Fruit fly (Drosophila melanogaster) whole organism, embryonic: ENCODE measurements around the gene CG42375.

Experiments used
- BEAF-32 ChIP-seq: fragments of 200-800 bp; sonication (Bioruptor generic); optimal IDR thresholded peaks from 3 replicates; lab custom pipeline; 2017; ENCODE audit warnings: missing biosample characterization, missing genetic modification characterization, mild to moderate bottlenecking, moderate library complexity, missing genetic modification reagents
- Blimp-1 ChIP-seq: fragments of 200-800 bp; sonication (Bioruptor generic); optimal IDR thresholded peaks from 3 replicates; lab custom pipeline; 2018; ENCODE audit warnings: missing biosample characterization, missing genetic modification characterization, mild to moderate bottlenecking, moderate library complexity, missing genetic modification reagents
- CG10267 ChIP-seq: fragments of 200-800 bp; sonication (Bioruptor generic); optimal IDR thresholded peaks from 2 replicates; lab custom pipeline; 2018; ENCODE audit warnings: missing biosample characterization, mild to moderate bottlenecking, missing genetic modification characterization, moderate library complexity
- CG12391 ChIP-seq: fragments of 200-800 bp; sonication (Bioruptor generic); optimal IDR thresholded peaks from 3 replicates; lab custom pipeline; 2018; ENCODE audit warnings: missing biosample characterization, mild to moderate bottlenecking, missing genetic modification characterization, moderate library complexity
- CG13296 ChIP-seq: fragments of 200-800 bp; sonication (Bioruptor generic); optimal IDR thresholded peaks from 3 replicates; lab custom pipeline; 2018; ENCODE audit warnings: missing biosample characterization, mild to moderate bottlenecking, missing genetic modification characterization
- CG13424 ChIP-seq: fragments of 200-800 bp; sonication (Bioruptor generic); optimal IDR thresholded peaks from 2 replicates; lab custom pipeline; 2019; ENCODE audit warnings: missing biosample characterization, mild to moderate bottlenecking, missing genetic modification characterization, moderate library complexity
- CG13894 ChIP-seq: fragments of 200-800 bp; sonication (Bioruptor generic); optimal IDR thresholded peaks from 3 replicates; lab custom pipeline; 2018; ENCODE audit warnings: missing biosample characterization, mild to moderate bottlenecking, missing genetic modification characterization, moderate library complexity
- CG17359 ChIP-seq: fragments of 200-800 bp; sonication (Bioruptor generic); optimal IDR thresholded peaks from 3 replicates; lab custom pipeline; 2018; ENCODE audit warnings: missing biosample characterization, mild to moderate bottlenecking, missing genetic modification characterization, moderate library complexity
- CG17385 ChIP-seq: fragments of 200-800 bp; sonication (Bioruptor generic); optimal IDR thresholded peaks from 3 replicates; lab custom pipeline; 2018; ENCODE audit warnings: missing biosample characterization, mild to moderate bottlenecking, missing genetic modification characterization
- CG2678 ChIP-seq: fragments of 200-800 bp; sonication (Bioruptor generic); optimal IDR thresholded peaks from 3 replicates; lab custom pipeline; 2019; ENCODE audit warnings: missing biosample characterization, mild to moderate bottlenecking, missing genetic modification characterization, moderate library complexity
- CG31441 ChIP-seq: fragments of 200-800 bp; sonication (Bioruptor generic); IDR thresholded peaks from 2 replicates; pipeline ENCODE4 v1.3.6; 2022; ENCODE audit warnings: missing biosample characterization, missing genetic modification characterization
- CG3838 ChIP-seq: fragments of 200-800 bp; sonication (Bioruptor generic); optimal IDR thresholded peaks from 3 replicates; lab custom pipeline; 2016; ENCODE audit warnings: missing biosample characterization, missing genetic modification characterization
- CG4328 ChIP-seq: fragments of 200-800 bp; sonication (Bioruptor generic); optimal IDR thresholded peaks from 3 replicates; lab custom pipeline; 2017; ENCODE audit warnings: missing biosample characterization, missing genetic modification reagents, missing genetic modification characterization
- CG43689 ChIP-seq: fragments of 200-800 bp; sonication (Bioruptor generic); IDR thresholded peaks from 2 replicates; pipeline ENCODE4 v1.3.6; 2022; ENCODE audit warnings: missing biosample characterization, missing genetic modification characterization
- CG5953 ChIP-seq: fragments of 200-800 bp; sonication (Bioruptor generic); IDR thresholded peaks from 2 replicates; pipeline ENCODE4 v1.3.6; 2022; ENCODE audit warnings: missing biosample characterization, missing genetic modification characterization
- CG7928 ChIP-seq: fragments of 200-800 bp; sonication (Bioruptor generic); optimal IDR thresholded peaks from 2 replicates; lab custom pipeline; 2017; ENCODE audit warnings: missing biosample characterization, mild to moderate bottlenecking, missing genetic modification characterization
- Deaf1 ChIP-seq: fragments of 200-800 bp; optimal IDR thresholded peaks from 3 replicates; lab custom pipeline; 2019; ENCODE audit warnings: missing biosample characterization, mild to moderate bottlenecking, missing genetic modification characterization, moderate library complexity
- Doc2 ChIP-seq: fragments of 200-800 bp; sonication (Bioruptor generic); IDR thresholded peaks from 2 replicates; pipeline ENCODE4 v1.3.6; 2022; ENCODE audit warnings: missing biosample characterization, missing genetic modification characterization
- Hr78 ChIP-seq, 2 experiments: fragments of 200-800 bp in 1 of 2; fragments of >200 bp in 1 of 2; sonication (Bioruptor generic) in 1 of 2; optimal IDR thresholded peaks; 2 replicates each; lab custom pipeline; 2017 to 2019; ENCODE audit warnings: missing biosample characterization in 2 of 2, missing genetic modification characterization in 2 of 2, mild to moderate bottlenecking in 1 of 2, moderate library complexity in 1 of 2
- Hsf ChIP-seq: fragments of 200-800 bp; sonication (Bioruptor generic); optimal IDR thresholded peaks from 3 replicates; lab custom pipeline; 2016; ENCODE audit warnings: missing biosample characterization, missing genetic modification characterization
- Myb ChIP-seq: fragments of 200-800 bp; sonication (Bioruptor generic); optimal IDR thresholded peaks from 2 replicates; lab custom pipeline; 2016; ENCODE audit warnings: missing biosample characterization, missing genetic modification characterization
- PHDP ChIP-seq: fragments of 200-800 bp; sonication (Bioruptor generic); optimal IDR thresholded peaks from 3 replicates; lab custom pipeline; 2018; ENCODE audit warnings: missing biosample characterization, mild to moderate bottlenecking, missing genetic modification characterization, moderate library complexity
- Pdp1 ChIP-seq, 2 experiments: fragments of 200-800 bp; sonication (Bioruptor generic); optimal IDR thresholded peaks; 3 replicates each; lab custom pipeline; 2016; ENCODE audit warnings: missing biosample characterization in 2 of 2, missing genetic modification characterization in 2 of 2, mild to moderate bottlenecking in 1 of 2, moderate library complexity in 1 of 2
- YL-1 ChIP-seq: fragments of 200-800 bp; sonication (Bioruptor generic); optimal IDR thresholded peaks from 3 replicates; lab custom pipeline; 2017; ENCODE audit warnings: missing biosample characterization, mild to moderate bottlenecking, missing genetic modification characterization
- ase ChIP-seq: fragments of 200-800 bp; sonication (Bioruptor generic); IDR thresholded peaks from 3 replicates; pipeline ENCODE4 v1.3.6; 2022; ENCODE audit warnings: missing biosample characterization, missing genetic modification characterization
- ato ChIP-seq: fragments of 200-800 bp; sonication (Bioruptor generic); IDR thresholded peaks from 2 replicates; pipeline ENCODE4 v1.3.6; 2022; ENCODE audit warnings: missing biosample characterization, missing genetic modification characterization; ENCODE audit not compliant: partially characterized antibody
- az2 ChIP-seq: fragments of 200-800 bp; sonication (Bioruptor generic); optimal IDR thresholded peaks from 3 replicates; lab custom pipeline; 2016; ENCODE audit warnings: missing biosample characterization, missing genetic modification characterization
- cad ChIP-seq: fragments of >200 bp; optimal IDR thresholded peaks from 2 replicates; lab custom pipeline; 2017; ENCODE audit warnings: missing biosample characterization, missing genetic modification characterization
- cg ChIP-seq: fragments of 200-800 bp; sonication (Bioruptor generic); optimal IDR thresholded peaks from 3 replicates; lab custom pipeline; 2019; ENCODE audit warnings: missing biosample characterization, mild to moderate bottlenecking, missing genetic modification characterization, moderate library complexity
- chinmo ChIP-seq: fragments of 200-800 bp; sonication (Bioruptor generic); IDR thresholded peaks from 4 replicates; pipeline ENCODE4 v1.3.6; 2022; ENCODE audit warnings: missing biosample characterization, missing genetic modification characterization; ENCODE audit not compliant: partially characterized antibody
- eve ChIP-seq, 2 experiments: fragments of >200 bp; optimal IDR thresholded peaks; 2 replicates each; lab custom pipeline; 2017; ENCODE audit warnings: missing biosample characterization in 2 of 2, missing genetic modification characterization in 2 of 2
- fru ChIP-seq: fragments of >200 bp; optimal IDR thresholded peaks from 2 replicates; lab custom pipeline; 2017
- gem ChIP-seq: fragments of 200-800 bp; sonication (Bioruptor generic); optimal IDR thresholded peaks from 2 replicates; lab custom pipeline; 2019; ENCODE audit warnings: missing biosample characterization, mild to moderate bottlenecking, missing genetic modification characterization, moderate library complexity
- hth ChIP-seq: fragments of >200 bp; optimal IDR thresholded peaks from 2 replicates; lab custom pipeline; 2017; ENCODE audit warnings: inconsistent platforms
- kah ChIP-seq: fragments of 200-800 bp; sonication (Bioruptor generic); optimal IDR thresholded peaks from 2 replicates; lab custom pipeline; 2018; ENCODE audit warnings: missing biosample characterization, mild to moderate bottlenecking, missing genetic modification characterization
- lab ChIP-seq: fragments of 200-800 bp; sonication (Bioruptor generic); optimal IDR thresholded peaks from 3 replicates; lab custom pipeline; 2017; ENCODE audit warnings: missing biosample characterization, missing genetic modification characterization, mild to moderate bottlenecking, moderate library complexity, missing genetic modification reagents
- lov ChIP-seq, 2 experiments: fragments of 200-800 bp in 1 of 2; fragments of >200 bp in 1 of 2; sonication (Bioruptor generic) in 1 of 2; IDR thresholded peaks in 1 of 2; optimal IDR thresholded peaks in 1 of 2; 2 replicates in 1 of 2; 3 replicates in 1 of 2; pipeline versions ENCODE4 v1.3.6 to Lab custom; 2017 to 2022; ENCODE audit warnings: missing biosample characterization in 1 of 2, missing genetic modification characterization in 1 of 2
- luna ChIP-seq: fragments of 200-800 bp; sonication (Bioruptor generic); optimal IDR thresholded peaks from 2 replicates; lab custom pipeline; 2016; ENCODE audit warnings: missing biosample characterization, missing genetic modification characterization
- nau ChIP-seq: fragments of 200-800 bp; sonication (Bioruptor generic); optimal IDR thresholded peaks from 3 replicates; lab custom pipeline; 2017; ENCODE audit warnings: missing biosample characterization, mild to moderate bottlenecking, missing genetic modification characterization, missing genetic modification reagents
- oc ChIP-seq: fragments of 200-800 bp; sonication (Bioruptor generic); optimal IDR thresholded peaks from 2 replicates; lab custom pipeline; 2018; ENCODE audit warnings: missing biosample characterization, mild to moderate bottlenecking, missing genetic modification characterization, moderate library complexity
- prd ChIP-seq, 3 experiments: fragments of >200 bp in 2 of 3; fragments of 200-800 bp in 1 of 3; sonication (Bioruptor generic) in 1 of 3; optimal IDR thresholded peaks in 2 of 3; IDR thresholded peaks in 1 of 3; 2 replicates in 2 of 3; 3 replicates in 1 of 3; pipeline versions ENCODE4 v1.3.6 to Lab custom; 2017 to 2022; ENCODE audit warnings: missing biosample characterization in 1 of 3, missing genetic modification characterization in 1 of 3
- run ChIP-seq: fragments of 200-800 bp; sonication (Bioruptor generic); optimal IDR thresholded peaks from 3 replicates; lab custom pipeline; 2018; ENCODE audit warnings: missing biosample characterization, mild to moderate bottlenecking, missing genetic modification characterization
- sd ChIP-seq: fragments of 200-800 bp; sonication (Bioruptor generic); optimal IDR thresholded peaks from 3 replicates; lab custom pipeline; 2018; ENCODE audit warnings: missing biosample characterization, mild to moderate bottlenecking, missing genetic modification characterization, moderate library complexity
- seq ChIP-seq: fragments of 200-800 bp; sonication (Bioruptor generic); IDR thresholded peaks from 2 replicates; pipeline ENCODE4 v1.3.6; 2022; ENCODE audit warnings: missing biosample characterization, missing genetic modification characterization
- tin ChIP-seq: fragments of 200-800 bp; sonication (Bioruptor generic); optimal IDR thresholded peaks from 3 replicates; lab custom pipeline; 2016; ENCODE audit warnings: missing biosample characterization, missing genetic modification characterization
- toy ChIP-seq: fragments of 200-800 bp; sonication (Bioruptor generic); IDR thresholded peaks from 2 replicates; pipeline ENCODE4 v1.3.6; 2022; ENCODE audit warnings: missing biosample characterization, missing genetic modification characterization
- zfh1 ChIP-seq: fragments of 200-800 bp; sonication (Bioruptor generic); IDR thresholded peaks from 3 replicates; pipeline ENCODE4 v1.3.6; 2022; ENCODE audit warnings: missing biosample characterization, missing genetic modification characterization
- zfh2 ChIP-seq: fragments of 200-800 bp; sonication (Bioruptor generic); optimal IDR thresholded peaks from 2 replicates; lab custom pipeline; 2016; ENCODE audit warnings: missing biosample characterization, missing genetic modification characterization

Gene CG42375

DNA sequence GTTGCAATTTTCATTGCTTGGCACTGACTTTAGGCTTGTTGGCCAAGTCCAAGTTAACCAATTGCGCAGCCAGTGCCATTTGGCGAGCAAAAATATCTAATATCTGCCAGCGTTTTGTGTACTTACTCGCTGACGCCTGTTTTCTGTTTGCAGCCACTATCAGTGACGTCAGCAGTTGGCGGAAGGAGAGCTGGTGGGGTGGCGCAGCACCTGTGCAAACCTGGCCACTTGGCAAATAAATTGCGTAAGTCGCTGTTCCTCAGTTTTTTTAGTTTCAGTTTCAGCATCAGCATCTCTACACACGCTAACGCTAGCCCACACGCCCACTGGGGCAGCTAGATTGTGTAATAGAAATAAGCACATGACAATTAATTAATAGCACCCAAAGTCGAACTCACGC is 39.6 kb downstream of the CG42375 start (continued):
- TF ChIP-seq lov (optimal IDR thresholded peaks at IDR 0.05; lab: Kevin White, UChicago) = no peak
- no peak for TF ChIP-seq lov (GFP tag; IDR thresholded peaks at IDR 0.05; lab: Robert Waterston, UW)
- peak; percentile 55 for TF ChIP-seq lab (GFP tag; lab: Kevin White, UChicago)
- TF ChIP-seq Pdp1 (GFP tag; optimal IDR thresholded peaks at IDR 0.05; lab: Kevin White, UChicago) = peak in 1 of 2 experiments; percentile 60
- TF ChIP-seq run (tag; lab: Kevin White, UChicago) = no peak
- no peak for TF ChIP-seq Doc2 (GFP tag; lab: Robert Waterston, UW)
- no peak for TF ChIP-seq Deaf1
- TF ChIP-seq CG7928 = no peak

DNA sequence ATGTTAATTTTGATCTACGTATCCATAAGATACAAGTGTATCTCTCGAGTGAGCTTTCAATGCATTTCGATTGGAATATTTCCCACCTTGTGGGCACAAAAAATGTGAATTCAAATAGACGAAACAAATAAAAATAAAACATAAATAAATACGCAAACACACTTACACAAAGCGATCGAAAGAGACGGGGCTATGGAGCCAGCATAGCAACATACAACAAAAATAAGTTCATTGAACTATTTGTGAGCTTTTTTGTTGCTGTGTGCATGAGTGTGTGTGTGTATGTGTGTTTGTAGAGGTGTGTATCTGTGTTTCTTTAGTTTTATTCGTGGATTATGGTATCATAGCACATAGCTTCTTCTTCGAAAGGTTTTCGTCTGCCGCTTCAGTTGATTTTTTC is 41.1 kb downstream of the CG42375 start:
- TF ChIP-seq PHDP (tag; lab: Kevin White, UChicago) = peak; percentile 18
- TF ChIP-seq seq (GFP tag; lab: Robert Waterston, UW) = no peak
- no peak for TF ChIP-seq CG13424 (tag; lab: Kevin White, UChicago)
- TF ChIP-seq CG3838 (GFP tag; lab: Kevin White, UChicago) = no peak
- no peak for TF ChIP-seq toy (GFP tag; lab: Robert Waterston, UW)
- TF ChIP-seq luna (GFP tag; lab: Kevin White, UChicago) = no peak
- no peak for TF ChIP-seq CG5953
- TF ChIP-seq CG17385 (GFP tag; lab: Kevin White, UChicago) = peak; percentile 32
- TF ChIP-seq sd (tag; lab: Kevin White, UChicago) = peak; percentile 80
- 0 out of 4 replicates have a peak, but pooled peaks have one; percentile 65 for TF ChIP-seq chinmo (GFP tag; lab: Robert Waterston, UW)
- no peak for TF ChIP-seq Myb (GFP tag; lab: Kevin White, UChicago)
- no peak for TF ChIP-seq kah (GFP tag; lab: Kevin White, UChicago)
- no peak for TF ChIP-seq CG13296 (GFP tag; lab: Kevin White, UChicago)
- peak; percentile 30 for TF ChIP-seq nau (GFP tag; lab: Kevin White, UChicago)
- no peak for TF ChIP-seq zfh2 (GFP tag; lab: Kevin White, UChicago)
- TF ChIP-seq CG10267 (tag; lab: Kevin White, UChicago) = no peak
- TF ChIP-seq Hr78 (GFP tag; optimal IDR thresholded peaks at IDR 0.05; lab: Kevin White, UChicago) = peak in 1 of 2 experiments; percentile 27
- no peak for TF ChIP-seq ase (GFP tag; lab: Robert Waterston, UW)
- TF ChIP-seq Blimp-1 (GFP tag; lab: Kevin White, UChicago) = peak; percentile 56
- TF ChIP-seq CG7928 = no peak
- TF ChIP-seq hth (lab: Kevin White, UChicago) = no peak
- no peak for TF ChIP-seq YL-1
- TF ChIP-seq gem (tag; lab: Kevin White, UChicago) = peak; percentile 34
- no peak for TF ChIP-seq ato (GFP tag; lab: Robert Waterston, UW)
- no peak for TF ChIP-seq CG4328 (GFP tag; lab: Kevin White, UChicago)
- TF ChIP-seq cad = no peak
- TF ChIP-seq CG43689 (GFP tag; lab: Robert Waterston, UW) = no peak
- TF ChIP-seq prd (optimal IDR thresholded peaks at IDR 0.05; lab: Kevin White, UChicago) = no peak
- no peak for TF ChIP-seq prd (GFP tag; IDR thresholded peaks at IDR 0.05; lab: Robert Waterston, UW)
- no peak for TF ChIP-seq fru (lab: Kevin White, UChicago)
- peak; percentile 8 for TF ChIP-seq oc (tag; lab: Kevin White, UChicago)
- TF ChIP-seq CG12391 (tag; lab: Kevin White, UChicago) = no peak
- TF ChIP-seq eve (GFP tag; optimal IDR thresholded peaks at IDR 0.05; lab: Kevin White, UChicago) = no peak
- no peak for TF ChIP-seq BEAF-32 (GFP tag; lab: Kevin White, UChicago)
- no peak for TF ChIP-seq zfh1
- no peak for TF ChIP-seq CG13894 (tag; lab: Kevin White, UChicago)
- peak; percentile 83 for TF ChIP-seq cg (GFP tag; lab: Kevin White, UChicago)
- no peak for TF ChIP-seq tin (GFP tag; lab: Kevin White, UChicago)
- peak; percentile 33 for TF ChIP-seq CG2678 (tag; lab: Kevin White, UChicago)
- no peak for TF ChIP-seq az2 (GFP tag; lab: Kevin White, UChicago)
- TF ChIP-seq CG31441 = 0 out of 2 replicates have a peak, but pooled peaks have one; percentile 13
- TF ChIP-seq CG17359 (tag; lab: Kevin White, UChicago) = peak; percentile 11
- no peak for TF ChIP-seq Hsf (GFP tag; lab: Kevin White, UChicago)
